Fruit fly (Drosophila melanogaster) whole organism: ENCODE results near the gene Qsox4.

Experiments
- CG8478 ChIP-seq: fragments of >200 bp; optimal IDR thresholded peaks from 2 replicates; lab custom pipeline; 2018; ENCODE audit warnings: inconsistent platforms
- Dll ChIP-seq: fragments of >200 bp; optimal IDR thresholded peaks from 2 replicates; lab custom pipeline; 2017
- EcR ChIP-seq, 2 experiments: fragments of >200 bp; optimal IDR thresholded peaks; 2 replicates each; lab custom pipeline; 2017; ENCODE audit warnings: missing biosample characterization in 2 of 2, missing genetic modification characterization in 2 of 2, missing genetic modification reagents in 2 of 2
- psq ChIP-seq: fragments of >200 bp; optimal IDR thresholded peaks from 2 replicates; lab custom pipeline; 2017
- usp ChIP-seq: fragments of >200 bp; optimal IDR thresholded peaks from 2 replicates; lab custom pipeline; 2017; ENCODE audit warnings: missing biosample characterization, missing genetic modification characterization, mixed read lengths

- no peak for TF ChIP-seq CG8478 (lab: Kevin White, UChicago)
- TF ChIP-seq psq (lab: Kevin White, UChicago): no peak
- no peak for TF ChIP-seq EcR (GFP tag; optimal IDR thresholded peaks at IDR 0.05; lab: Kevin White, UChicago)
- TF ChIP-seq Dll (lab: Kevin White, UChicago): no peak
- TF ChIP-seq usp (GFP tag; lab: Kevin White, UChicago): no peak
Measured at dm6 chr3R:23729632-23730471, 27.3 kb downstream of the Qsox4 start.
